Fruit fly (Drosophila melanogaster) whole organism, embryonic: Measurements from ENCODE around the gene Cyp310a1.

Experiments used
- CG13775 ChIP-seq: fragments of 200-800 bp; sonication (Bioruptor generic); optimal IDR thresholded peaks from 3 replicates; lab custom pipeline; 2017; ENCODE audit warnings: missing biosample characterization, mild to moderate bottlenecking, missing genetic modification characterization
- CG1603 ChIP-seq: fragments of 200-800 bp; sonication (Bioruptor generic); optimal IDR thresholded peaks from 2 replicates; lab custom pipeline; 2019; ENCODE audit warnings: missing biosample characterization, mild to moderate bottlenecking, missing genetic modification characterization, moderate library complexity
- CG4328 ChIP-seq: fragments of 200-800 bp; sonication (Bioruptor generic); optimal IDR thresholded peaks from 3 replicates; lab custom pipeline; 2017; ENCODE audit warnings: missing biosample characterization, missing genetic modification reagents, missing genetic modification characterization
- CG4707 ChIP-seq: fragments of 200-800 bp; sonication (Bioruptor generic); optimal IDR thresholded peaks from 2 replicates; lab custom pipeline; 2018; ENCODE audit warnings: missing biosample characterization, mild to moderate bottlenecking, missing genetic modification characterization, moderate library complexity
- Sry-δ ChIP-seq: fragments of 200-800 bp; sonication (Bioruptor generic); optimal IDR thresholded peaks from 2 replicates; lab custom pipeline; 2016; ENCODE audit warnings: missing biosample characterization, missing genetic modification characterization
- Ssrp ChIP-seq: fragments of 200-800 bp; sonication (Bioruptor generic); optimal IDR thresholded peaks from 2 replicates; lab custom pipeline; 2018; ENCODE audit warnings: missing biosample characterization, mild to moderate bottlenecking, missing genetic modification characterization, moderate library complexity

- TF ChIP-seq CG4707 (GFP tag; lab: Kevin White, UChicago) = no peak
- TF ChIP-seq Sry-δ (GFP tag; lab: Kevin White, UChicago) = no peak
- TF ChIP-seq CG1603 (tag; lab: Kevin White, UChicago) = no peak
- no peak for TF ChIP-seq CG4328 (GFP tag; lab: Kevin White, UChicago)
- no peak for TF ChIP-seq CG13775 (GFP tag; lab: Kevin White, UChicago)
- TF ChIP-seq Ssrp = no peak
Observed at dm6 chr2L:18641087-18641486, 11.7 kb downstream of the Cyp310a1 start.
